Worm (Caenorhabditis elegans) whole organism, late embryonic: ENCODE data around the gene K05F6.14.

Experiments used
- ama-1 ChIP-seq: fragments of 150-350 bp; optimal IDR thresholded peaks from 2 replicates; lab custom pipeline; 2014
- hlh-8 ChIP-seq: sonication (generic microtip); optimal IDR thresholded peaks from 2 replicates; lab custom pipeline; 2016; ENCODE audit warnings: missing genotype, missing genetic modification characterization, missing compliant biosample characterization
- zip-5 ChIP-seq: sonication (generic microtip); optimal IDR thresholded peaks from 2 replicates; lab custom pipeline; 2016; ENCODE audit warnings: missing genetic modification characterization, missing compliant biosample characterization

K05F6.14 gene

DNA sequence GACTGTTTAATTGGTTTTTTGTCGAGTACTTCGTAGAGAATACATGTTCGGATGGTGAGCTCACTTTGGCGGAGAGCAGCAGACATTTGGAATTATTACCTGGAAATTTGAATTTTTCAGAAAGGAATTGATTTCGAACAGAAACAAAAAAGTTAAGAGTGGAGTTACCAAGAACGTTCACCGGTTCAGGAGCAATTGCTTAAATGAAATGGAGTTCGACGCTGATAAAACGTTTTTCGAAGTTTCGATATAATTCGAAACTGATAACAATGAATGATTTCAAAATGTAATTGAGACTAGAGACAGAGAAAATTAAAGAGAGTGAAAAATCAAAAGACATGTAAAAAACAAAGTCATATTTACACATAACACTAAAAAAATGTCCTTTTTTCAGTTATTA lies 48.7 kb downstream of the K05F6.14 start, which contains the start of gene fbxa-163:
Gene fbxa-163 (minus strand): TSS at position 101 of the 400 bp plus-strand sequence.
- no peak for TF ChIP-seq zip-5 (tag; lab: Kevin White, UChicago)
- no peak for TF ChIP-seq ama-1 (lab: Kevin White, UChicago)
- TF ChIP-seq hlh-8 (tag; lab: Kevin White, UChicago): no peak
